ENCODE assay signal across 2 worm cellular contexts in the genomic region with DNA sequence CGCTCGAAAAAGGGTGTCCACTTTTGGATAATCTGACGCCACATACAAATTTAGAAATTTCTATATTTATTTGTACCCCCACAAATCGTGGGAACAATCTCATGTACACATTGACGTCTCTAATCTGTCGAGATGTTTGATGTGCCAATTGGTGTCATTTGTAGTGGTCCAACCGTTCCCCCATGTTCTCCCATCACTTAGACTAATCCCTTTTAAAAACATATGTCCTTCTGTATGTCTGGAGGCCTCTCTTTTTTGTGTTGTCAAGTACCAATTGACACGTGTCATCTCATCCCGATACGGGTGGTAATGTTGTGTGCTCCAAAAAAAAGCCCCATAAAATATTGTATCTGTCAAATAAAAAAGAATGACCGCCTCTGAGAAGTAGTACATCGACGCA.
TF ChIP-seq lines count a peak whose summit lies in the region.

No protein-coding gene starts in this region.

TF ChIP-seq in whole organism, early embryonic, 17 proteins besides CTCF, POLR2A, EP300 and RAD21:
- peak; percentile 6 for TF ChIP-seq ceh-36 (tag; optimal IDR thresholded peaks at IDR 0.05; lab: Kevin White, UChicago)
- no peak for TF ChIP-seq ets-7 (tag; optimal IDR thresholded peaks at IDR 0.05; lab: Kevin White, UChicago)

TF ChIP-seq in whole organism, mixed stage, embryonic, 35 proteins besides CTCF, POLR2A, EP300 and RAD21:
- TF ChIP-seq nhr-2 (tag; optimal IDR thresholded peaks at IDR 0.05; lab: Kevin White, UChicago), result peak; percentile 94
- no peak for TF ChIP-seq unc-120 (tag; optimal IDR thresholded peaks at IDR 0.05; lab: Kevin White, UChicago; ENCODE audit: poor library complexity, severe bottlenecking)
- no peak for TF ChIP-seq nhr-237 (tag; optimal IDR thresholded peaks at IDR 0.05; lab: Kevin White, UChicago)
- TF ChIP-seq ceh-43 (GFP tag; optimal IDR thresholded peaks at IDR 0.05; lab: Kevin White, UChicago), result no peak
